Worm (Caenorhabditis elegans): Measurements from ENCODE around the gene R03C1.1.

The R03C1.1 gene

DNA sequence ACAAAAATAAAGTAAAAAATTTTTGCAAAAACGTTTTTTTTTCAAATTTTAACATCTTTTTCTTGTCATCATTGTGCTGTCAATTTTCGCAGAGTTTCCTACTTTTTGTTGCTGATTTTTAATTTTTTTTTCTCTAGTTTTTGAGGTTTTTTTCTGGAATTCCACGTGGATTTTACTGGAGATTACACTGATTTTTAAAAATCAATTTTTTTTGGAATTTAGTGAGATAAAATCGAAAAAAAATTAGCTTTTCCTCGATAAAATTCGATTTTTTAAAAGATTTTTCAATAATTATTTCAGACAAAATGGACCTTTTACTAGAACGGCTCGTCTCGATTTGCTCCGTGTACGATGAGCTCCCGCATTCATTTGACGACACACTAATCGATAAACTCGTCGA lies 40.6 kb downstream of the R03C1.1 start, which contains the start of gene R05H10.3:
Gene R05H10.3 (plus strand): TSS at position 301 of the 400 bp plus-strand sequence.
- TF ChIP-seq unc-39 (tag; optimal IDR thresholded peaks at IDR 0.05): no peak
- no peak for TF ChIP-seq nhr-23 (tag; optimal IDR thresholded peaks at IDR 0.05)
- peak; percentile 3 for TF ChIP-seq ama-1 (optimal IDR thresholded peaks at IDR 0.05)
- TF ChIP-seq fos-1 (tag; optimal IDR thresholded peaks at IDR 0.05): no peak
- TF ChIP-seq elt-3 (tag; optimal IDR thresholded peaks at IDR 0.05): no peak

DNA sequence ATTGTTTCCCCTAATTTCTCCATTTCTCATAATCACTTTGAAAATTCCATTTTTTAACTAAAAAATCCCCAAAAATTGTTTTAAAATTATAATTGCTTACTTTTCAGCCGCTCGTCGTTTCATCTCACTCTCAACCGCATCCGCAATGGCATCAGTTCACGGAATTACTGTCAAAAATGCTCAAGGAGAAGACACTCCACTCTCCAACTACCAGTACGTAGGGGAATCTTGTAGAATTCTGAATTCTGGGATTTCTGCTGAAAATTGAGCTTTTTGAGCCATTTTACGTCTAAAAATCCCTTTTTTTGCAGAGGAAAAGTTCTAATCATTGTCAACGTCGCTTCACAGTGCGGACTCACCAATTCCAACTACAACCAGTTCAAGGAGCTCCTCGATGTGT lies 42.7 kb downstream of the R03C1.1 start:
- TF ChIP-seq nhr-43 (tag; optimal IDR thresholded peaks at IDR 0.05; ENCODE audit: poor library complexity, severe bottlenecking) (no peak), skn-1 (tag; optimal IDR thresholded peaks at IDR 0.05) (no peak), nhr-67 (tag; optimal IDR thresholded peaks at IDR 0.05) (no peak), nhr-77 (tag; optimal IDR thresholded peaks at IDR 0.05) (no peak), elt-1 (tag; optimal IDR thresholded peaks at IDR 0.05) (no peak), tbx-2 (tag; optimal IDR thresholded peaks at IDR 0.05) (no peak), fkh-10 (GFP tag; optimal IDR thresholded peaks at IDR 0.05) (no peak), nhr-237 (tag; optimal IDR thresholded peaks at IDR 0.05) (no peak), elt-2 (tag; optimal IDR thresholded peaks at IDR 0.05) (no peak), mdl-1 (tag; optimal IDR thresholded peaks at IDR 0.05) (no peak), nhr-76 (tag; optimal IDR thresholded peaks at IDR 0.05) (no peak), ztf-4 (tag; optimal IDR thresholded peaks at IDR 0.05) (no peak), aly-2 (tag; optimal IDR thresholded peaks at IDR 0.05) (no peak), lin-39 (tag; optimal IDR thresholded peaks at IDR 0.05) (no peak), daf-12 (tag; optimal IDR thresholded peaks at IDR 0.05) (no peak), ceh-28 (tag; optimal IDR thresholded peaks at IDR 0.05) (no peak), elt-3 (tag; optimal IDR thresholded peaks at IDR 0.05) (no peak), fkh-2 (tag; optimal IDR thresholded peaks at IDR 0.05) (no peak)

DNA sequence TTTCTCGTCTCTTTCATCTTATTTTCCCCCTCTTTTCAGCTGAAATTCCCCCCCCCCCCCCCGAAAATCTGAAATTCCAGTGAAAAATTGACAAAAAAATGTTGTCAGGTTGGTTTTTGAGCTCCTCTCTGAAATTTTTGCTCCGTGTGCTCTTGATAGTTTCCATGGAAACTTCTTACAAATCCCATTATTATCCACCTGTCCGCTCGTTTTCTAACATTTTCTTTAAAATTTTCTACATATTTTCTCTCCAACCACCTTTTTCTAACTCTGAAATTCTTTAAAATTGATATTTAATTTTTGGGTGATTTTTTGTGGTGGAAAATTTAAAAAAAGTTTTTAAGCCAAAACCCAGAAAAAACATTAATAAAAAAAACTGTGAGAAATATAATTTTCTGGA lies 43.5 kb downstream of the R03C1.1 start, which contains the start of gene gpx-2:
Gene gpx-2 (plus strand): TSS at position 99 of the 400 bp plus-strand sequence.
- no peak for TF ChIP-seq hmg-11 (tag; optimal IDR thresholded peaks at IDR 0.05)
- TF ChIP-seq ama-1 (optimal IDR thresholded peaks at IDR 0.05): peak; percentile 83
- TF ChIP-seq lin-15B (tag; optimal IDR thresholded peaks at IDR 0.05): no peak
- TF ChIP-seq mml-1 (tag; optimal IDR thresholded peaks at IDR 0.05): no peak
- no peak for TF ChIP-seq sea-2 (GFP tag; optimal IDR thresholded peaks at IDR 0.05)
- TF ChIP-seq nfya-1 (tag; optimal IDR thresholded peaks at IDR 0.05; ENCODE audit: insufficient read depth): no peak

DNA sequence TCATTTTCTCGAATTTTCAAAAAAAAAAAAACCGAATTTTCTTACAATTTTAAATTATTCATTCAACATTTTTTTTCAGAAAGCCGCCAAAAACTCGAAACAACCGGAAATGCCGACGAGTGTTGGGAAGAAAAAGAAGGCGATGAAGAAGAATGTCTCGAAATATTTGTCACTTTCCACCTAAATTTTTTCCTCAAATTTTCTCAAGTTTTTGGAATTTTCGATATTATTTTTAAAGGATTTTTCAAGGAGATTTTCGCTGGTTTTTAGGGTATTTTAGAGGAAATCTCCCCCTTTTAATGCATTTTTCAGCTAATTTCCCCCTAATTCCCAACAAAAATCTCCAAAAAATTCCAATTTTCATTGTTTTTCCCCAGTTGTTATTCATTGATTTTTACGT lies 44.1 kb downstream of the R03C1.1 start:
- no peak for TF ChIP-seq ZK546.5 (tag; optimal IDR thresholded peaks at IDR 0.05)

DNA sequence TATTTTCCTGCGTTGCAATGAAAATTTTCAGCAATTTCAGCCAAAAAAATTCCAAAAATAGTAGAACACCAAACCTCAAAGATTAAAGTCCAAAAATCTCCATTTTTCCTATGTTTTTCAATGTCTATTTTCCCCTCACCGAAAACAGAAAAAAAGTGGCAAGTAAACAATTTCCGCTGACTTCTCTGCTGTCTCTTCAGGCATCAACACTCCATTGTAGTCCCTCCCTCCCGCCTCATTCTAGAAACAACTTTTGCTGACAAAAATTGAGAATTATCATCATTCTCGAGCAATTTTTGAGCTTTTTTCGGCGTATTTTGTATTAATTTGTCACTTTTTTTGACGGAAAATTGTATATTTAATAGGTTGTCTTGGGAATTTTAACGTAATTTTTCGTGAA lies 45.1 kb downstream of the R03C1.1 start:
- TF ChIP-seq skn-1 (tag; optimal IDR thresholded peaks at IDR 0.05): peak; percentile 49
